Fruit fly (Drosophila melanogaster) whole organism, adult: ENCODE data around the gene mRpS34.

Source experiments
- CG11617 ChIP-seq: fragments of 200-800 bp; sonication (Bioruptor generic); optimal IDR thresholded peaks from 2 replicates; lab custom pipeline; 2017; ENCODE audit warnings: mild to moderate bottlenecking, missing biosample characterization, missing genetic modification reagents, missing genetic modification characterization
- CG12768 ChIP-seq: fragments of 200-800 bp; sonication (Bioruptor generic); optimal IDR thresholded peaks from 2 replicates; lab custom pipeline; 2017; ENCODE audit warnings: missing biosample characterization, missing genetic modification characterization, mild to moderate bottlenecking, moderate library complexity, missing genetic modification reagents
- CG14711 ChIP-seq: fragments of 200-800 bp; sonication (Bioruptor generic); optimal IDR thresholded peaks from 2 replicates; lab custom pipeline; 2018; ENCODE audit warnings: missing biosample characterization, mild to moderate bottlenecking, missing genetic modification characterization, moderate library complexity
- CG1620 ChIP-seq: fragments of 200-800 bp; sonication (Bioruptor generic); optimal IDR thresholded peaks from 2 replicates; lab custom pipeline; 2016; ENCODE audit warnings: missing biosample characterization, missing genetic modification characterization
- CG33017 ChIP-seq: fragments of 200-800 bp; sonication (Bioruptor generic); optimal IDR thresholded peaks from 2 replicates; lab custom pipeline; 2018; ENCODE audit warnings: missing biosample characterization, mild to moderate bottlenecking, missing genetic modification characterization, moderate library complexity
- CG5204 ChIP-seq: fragments of 200-800 bp; sonication (Bioruptor generic); optimal IDR thresholded peaks from 2 replicates; lab custom pipeline; 2016; ENCODE audit warnings: missing biosample characterization, missing genetic modification characterization
- CG7045 ChIP-seq: fragments of 200-800 bp; sonication (Bioruptor generic); optimal IDR thresholded peaks from 2 replicates; lab custom pipeline; 2017; ENCODE audit warnings: missing biosample characterization, mild to moderate bottlenecking, missing genetic modification characterization
- CG7101 ChIP-seq: fragments of 200-800 bp; sonication (Bioruptor generic); optimal IDR thresholded peaks from 2 replicates; lab custom pipeline; 2018; ENCODE audit warnings: missing biosample characterization, mild to moderate bottlenecking, missing genetic modification characterization, moderate library complexity
- Clk ChIP-seq: fragments of 200-800 bp; sonication (Bioruptor generic); optimal IDR thresholded peaks from 2 replicates; lab custom pipeline; 2017; ENCODE audit warnings: missing biosample characterization, missing genetic modification characterization
- Crg-1 ChIP-seq: fragments of 200-800 bp; sonication (Bioruptor generic); optimal IDR thresholded peaks from 2 replicates; lab custom pipeline; 2016; ENCODE audit warnings: missing biosample characterization, missing genetic modification characterization
- Hr96 ChIP-seq: fragments of 200-800 bp; sonication (Bioruptor generic); optimal IDR thresholded peaks from 2 replicates; lab custom pipeline; 2016; ENCODE audit warnings: missing biosample characterization, missing genetic modification characterization
- Mnt ChIP-seq: fragments of 200-800 bp; sonication (Bioruptor generic); optimal IDR thresholded peaks from 2 replicates; lab custom pipeline; 2016; ENCODE audit warnings: missing biosample characterization, mild to moderate bottlenecking, missing genetic modification characterization
- bab1 ChIP-seq: fragments of 200-800 bp; sonication (Bioruptor generic); optimal IDR thresholded peaks from 3 replicates; lab custom pipeline; 2019; ENCODE audit warnings: missing biosample characterization, mild to moderate bottlenecking, missing genetic modification characterization, moderate library complexity
- cic ChIP-seq: fragments of 200-800 bp; sonication (Bioruptor generic); optimal IDR thresholded peaks from 2 replicates; lab custom pipeline; 2017; ENCODE audit warnings: missing biosample characterization, mild to moderate bottlenecking, missing genetic modification characterization, moderate library complexity
- cnc ChIP-seq, 2 experiments: fragments of >200 bp; optimal IDR thresholded peaks; 2 replicates each; lab custom pipeline; 2017
- kay ChIP-seq: fragments of 200-800 bp; sonication (Bioruptor generic); peaks from one replicate; lab custom pipeline; 2016; ENCODE audit warnings: missing biosample characterization, missing genetic modification characterization, borderline replicate concordance
- ovo ChIP-seq: fragments of 200-800 bp; sonication (Bioruptor generic); optimal IDR thresholded peaks from 2 replicates; lab custom pipeline; 2016; ENCODE audit warnings: missing biosample characterization, missing genetic modification characterization
- pad ChIP-seq: fragments of 200-800 bp; sonication (Bioruptor generic); optimal IDR thresholded peaks from 3 replicates; lab custom pipeline; 2017; ENCODE audit warnings: missing biosample characterization, missing genetic modification characterization, mild to moderate bottlenecking, moderate library complexity, missing genetic modification reagents
- tj ChIP-seq: fragments of 200-800 bp; sonication (Bioruptor generic); optimal IDR thresholded peaks from 3 replicates; lab custom pipeline; 2017; ENCODE audit warnings: missing biosample characterization, mild to moderate bottlenecking, missing genetic modification characterization, moderate library complexity
- toe ChIP-seq: fragments of 200-800 bp; sonication (Bioruptor generic); optimal IDR thresholded peaks from 2 replicates; lab custom pipeline; 2016; ENCODE audit warnings: missing biosample characterization, missing genetic modification characterization

The mRpS34 gene

dm6 chr3L:16347914-16348313 lies at the start of gene mRpS34:
TSS of gene mRpS34 (plus strand) at chr3L:16348074.
- no peak for TF ChIP-seq pad (GFP tag; lab: Kevin White, UChicago)
- no peak for TF ChIP-seq toe (GFP tag; lab: Kevin White, UChicago)
- no peak for TF ChIP-seq Hr96 (GFP tag; lab: Kevin White, UChicago)
- TF ChIP-seq kay (GFP tag; lab: Kevin White, UChicago), result no peak
- TF ChIP-seq cnc (optimal IDR thresholded peaks at IDR 0.05; lab: Kevin White, UChicago), result no peak
- TF ChIP-seq CG14711 (tag; lab: Kevin White, UChicago), result no peak
- no peak for TF ChIP-seq cic (GFP tag; lab: Kevin White, UChicago)
- TF ChIP-seq CG11617 (GFP tag; lab: Kevin White, UChicago), result no peak
- TF ChIP-seq CG7045, result no peak
- no peak for TF ChIP-seq bab1 (GFP tag; lab: Kevin White, UChicago)
- TF ChIP-seq CG5204 (GFP tag; lab: Kevin White, UChicago), result no peak
- TF ChIP-seq CG1620 (GFP tag; lab: Kevin White, UChicago), result no peak
- no peak for TF ChIP-seq Mnt
- TF ChIP-seq tj (GFP tag; lab: Kevin White, UChicago), result no peak
- no peak for TF ChIP-seq Crg-1 (GFP tag; lab: Kevin White, UChicago)
- no peak for TF ChIP-seq CG33017
- no peak for TF ChIP-seq ovo
- no peak for TF ChIP-seq Clk
- no peak for TF ChIP-seq CG12768
- TF ChIP-seq CG7101 (tag; lab: Kevin White, UChicago), result no peak

- TF ChIP-seq CG7045 (no peak), CG1620 (GFP tag; lab: Kevin White, UChicago) (no peak), CG14711 (tag; lab: Kevin White, UChicago) (no peak), Clk (no peak), bab1 (GFP tag; lab: Kevin White, UChicago) (no peak), Crg-1 (GFP tag; lab: Kevin White, UChicago) (no peak), ovo (no peak), kay (GFP tag; lab: Kevin White, UChicago) (no peak), cic (GFP tag; lab: Kevin White, UChicago) (no peak), tj (GFP tag; lab: Kevin White, UChicago) (no peak), Mnt (no peak)
These were observed 46.7 kb upstream of the mRpS34 start, which contains the start of gene CG4982 for dm6 chr3L:16301153-16301552. TSS of gene CG4982 (plus strand) at chr3L:16301453.

dm6 chr3L:16303078-16303477 lies 44.8 kb upstream of the mRpS34 start, which contains the start of gene CG13044:
TSS of gene CG13044 (minus strand) at chr3L:16303178.
- TF ChIP-seq Hr96 (GFP tag; lab: Kevin White, UChicago), result no peak
- no peak for TF ChIP-seq CG14711 (tag; lab: Kevin White, UChicago)
- TF ChIP-seq Crg-1 (GFP tag; lab: Kevin White, UChicago), result no peak
- TF ChIP-seq ovo, result no peak
- TF ChIP-seq toe (GFP tag; lab: Kevin White, UChicago), result no peak
- TF ChIP-seq CG7101 (tag; lab: Kevin White, UChicago), result no peak
- TF ChIP-seq cic (GFP tag; lab: Kevin White, UChicago), result no peak
- no peak for TF ChIP-seq kay (GFP tag; lab: Kevin White, UChicago)
- TF ChIP-seq CG7045, result no peak
- no peak for TF ChIP-seq pad (GFP tag; lab: Kevin White, UChicago)
- no peak for TF ChIP-seq Clk
- TF ChIP-seq CG5204 (GFP tag; lab: Kevin White, UChicago), result no peak

dm6 chr3L:16303982-16304381 lies 43.9 kb upstream of the mRpS34 start, which contains the start of gene CG43249:
TSS of gene CG43249 (plus strand) at chr3L:16304282.
- TF ChIP-seq kay (GFP tag; lab: Kevin White, UChicago), result no peak
- TF ChIP-seq cic (GFP tag; lab: Kevin White, UChicago), result no peak
- no peak for TF ChIP-seq Crg-1 (GFP tag; lab: Kevin White, UChicago)
- TF ChIP-seq tj (GFP tag; lab: Kevin White, UChicago), result no peak
- TF ChIP-seq CG12768, result no peak

dm6 chr3L:16305820-16306650 lies 41.8 kb upstream of the mRpS34 start, which contains the start of the genes CG13043 and CG13063:
TSS of gene CG13043 (minus strand) at chr3L:16305870.
TSS of gene CG13063 (plus strand) at chr3L:16306600.
- TF ChIP-seq Crg-1 (GFP tag; lab: Kevin White, UChicago) (no peak), CG33017 (no peak), kay (GFP tag; lab: Kevin White, UChicago) (no peak), CG12768 (no peak)

- TF ChIP-seq kay (GFP tag; lab: Kevin White, UChicago) (no peak), CG11617 (GFP tag; lab: Kevin White, UChicago) (no peak), CG1620 (GFP tag; lab: Kevin White, UChicago) (no peak), Clk (no peak), Crg-1 (GFP tag; lab: Kevin White, UChicago) (no peak), tj (GFP tag; lab: Kevin White, UChicago) (no peak), CG5204 (GFP tag; lab: Kevin White, UChicago) (no peak)
These were observed 39.5 kb upstream of the mRpS34 start, which contains the start of gene CG13042 for dm6 chr3L:16308380-16308779. TSS of gene CG13042 (minus strand) at chr3L:16308480.
